Worm (Caenorhabditis elegans): ENCODE data around the gene twk-4.

The twk-4 gene

DNA sequence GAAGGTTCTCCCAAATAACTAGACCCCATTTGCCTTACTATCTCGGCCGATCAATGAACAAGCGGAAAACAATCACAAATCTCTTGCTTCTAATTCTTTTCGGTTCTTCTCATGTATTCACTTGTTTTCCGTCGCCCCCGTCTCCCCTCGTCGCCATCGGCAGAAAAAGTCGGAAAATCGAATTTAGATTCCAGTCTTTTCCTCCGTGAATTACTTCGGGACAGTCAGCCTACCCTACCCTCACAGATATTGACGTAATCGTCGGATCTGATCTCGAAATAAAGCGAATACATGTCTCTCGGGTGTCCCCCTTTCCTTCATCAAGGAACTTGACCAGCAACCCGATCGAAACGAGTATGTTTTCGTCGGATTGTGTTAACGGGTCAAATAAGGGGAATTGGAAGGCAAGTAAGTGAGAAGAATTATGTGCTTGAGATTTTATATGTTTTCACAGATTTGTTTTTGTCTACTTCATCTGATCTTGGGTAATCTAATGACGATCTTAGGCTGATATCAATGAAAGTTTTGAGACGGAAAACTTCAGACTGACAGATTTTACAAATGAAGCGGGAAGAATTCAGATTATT, 3.5 kb downstream of the twk-4 start:
- TF ChIP-seq unc-62 (GFP tag; optimal IDR thresholded peaks at IDR 0.05), result no peak

DNA sequence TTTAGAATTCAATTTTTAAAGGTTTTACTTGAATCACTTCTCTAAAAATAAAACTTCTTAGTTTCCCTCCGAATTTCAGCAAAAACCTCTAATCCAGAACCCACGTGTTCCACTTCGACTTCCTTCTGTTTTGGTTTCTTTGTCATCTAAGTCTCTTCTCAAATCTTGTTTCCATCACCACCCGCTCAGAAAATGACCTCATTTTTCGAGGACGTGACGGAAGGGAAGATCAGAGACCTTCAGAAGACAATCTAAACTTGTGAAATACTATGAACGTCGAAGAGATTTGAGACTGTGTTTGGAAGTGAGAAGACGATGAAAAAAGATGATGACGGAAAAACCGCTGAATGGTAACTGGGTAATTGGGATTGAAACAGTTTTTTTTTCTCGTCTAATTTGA, 4.4 kb downstream of the twk-4 start:
- no peak for TF ChIP-seq unc-62 (GFP tag; optimal IDR thresholded peaks at IDR 0.05)

DNA sequence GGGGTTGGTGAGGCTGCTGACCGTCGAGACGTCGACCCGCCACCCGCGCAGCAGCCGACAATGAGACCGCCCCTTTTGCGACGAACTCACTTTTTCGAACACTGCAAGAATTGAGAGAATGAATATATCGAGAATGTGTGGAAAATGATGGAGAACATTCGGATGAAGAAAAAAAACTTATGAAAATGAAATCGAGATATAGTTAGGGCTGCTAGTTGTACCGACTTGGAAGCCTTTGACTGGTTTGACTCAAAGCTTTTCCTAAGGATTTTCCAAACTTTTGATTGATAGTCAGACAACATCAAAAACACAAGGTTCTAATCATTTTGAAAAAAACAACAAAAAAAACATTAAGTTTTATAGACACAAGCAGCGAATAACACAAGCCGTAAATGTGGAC, 5.7 kb downstream of the twk-4 start, which contains the start of gene sym-2:
Gene sym-2 (minus strand): TSS at position 101 of the 400 bp plus-strand sequence.
- no peak for TF ChIP-seq unc-62 (GFP tag; optimal IDR thresholded peaks at IDR 0.05)

DNA sequence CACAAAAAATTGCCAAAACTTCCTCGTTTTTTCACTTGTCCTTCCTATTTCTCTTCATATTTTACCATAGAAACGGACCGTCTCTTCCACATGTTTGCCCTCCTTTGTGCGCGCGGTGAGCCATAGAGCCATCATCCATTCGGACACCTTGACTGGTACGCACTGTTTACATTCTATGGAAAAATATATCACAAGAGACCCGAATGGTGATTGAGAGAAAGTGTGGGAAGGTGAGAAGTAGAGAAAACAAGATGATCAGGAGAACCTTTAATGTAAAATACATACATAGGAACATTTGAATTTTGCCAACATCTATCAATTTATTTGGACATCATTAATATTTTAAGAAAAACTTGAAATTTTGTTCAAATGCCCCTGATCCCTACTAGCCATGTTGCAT, 8.2 kb downstream of the twk-4 start:
- TF ChIP-seq unc-62 (GFP tag; optimal IDR thresholded peaks at IDR 0.05), result no peak

DNA sequence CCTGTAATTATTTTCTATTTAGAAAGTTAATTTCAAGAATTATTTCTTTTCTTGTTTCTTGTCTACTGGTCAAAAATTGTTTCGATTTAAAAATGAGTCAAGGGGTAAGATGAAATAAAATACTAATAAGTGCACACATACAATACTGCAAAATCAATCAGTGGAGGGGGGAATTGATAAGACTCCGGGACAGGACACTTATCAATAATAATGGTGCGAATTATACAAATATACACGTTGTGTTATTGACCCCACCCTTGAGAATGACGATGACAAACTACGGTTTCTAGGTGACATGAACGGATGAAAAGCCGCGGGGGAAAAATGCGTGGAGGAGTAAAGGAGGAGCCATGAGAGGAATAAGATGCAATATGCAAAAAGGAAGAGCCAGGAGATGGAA, 12.9 kb downstream of the twk-4 start:
- no peak for TF ChIP-seq unc-62 (GFP tag; optimal IDR thresholded peaks at IDR 0.05)

DNA sequence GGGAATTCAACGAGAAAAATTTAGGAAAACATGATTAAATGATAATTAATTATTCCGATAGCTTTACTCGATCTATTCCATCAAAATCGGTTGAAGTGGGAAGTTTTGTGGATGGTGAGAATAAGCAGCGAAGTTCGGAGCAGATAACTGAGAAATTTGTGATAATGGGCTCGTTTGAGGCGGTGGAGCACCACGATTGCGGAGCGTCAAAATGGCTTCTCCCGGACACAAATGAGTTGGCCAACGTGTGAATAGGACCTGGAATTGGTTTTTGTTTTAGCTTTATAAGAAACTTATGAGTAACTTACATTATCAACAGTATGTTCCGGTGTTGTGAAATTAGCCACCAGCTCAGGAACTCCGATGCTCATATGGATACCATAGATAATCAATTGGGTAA, 15.3 kb downstream of the twk-4 start:
- no peak for TF ChIP-seq unc-62 (GFP tag; optimal IDR thresholded peaks at IDR 0.05)

DNA sequence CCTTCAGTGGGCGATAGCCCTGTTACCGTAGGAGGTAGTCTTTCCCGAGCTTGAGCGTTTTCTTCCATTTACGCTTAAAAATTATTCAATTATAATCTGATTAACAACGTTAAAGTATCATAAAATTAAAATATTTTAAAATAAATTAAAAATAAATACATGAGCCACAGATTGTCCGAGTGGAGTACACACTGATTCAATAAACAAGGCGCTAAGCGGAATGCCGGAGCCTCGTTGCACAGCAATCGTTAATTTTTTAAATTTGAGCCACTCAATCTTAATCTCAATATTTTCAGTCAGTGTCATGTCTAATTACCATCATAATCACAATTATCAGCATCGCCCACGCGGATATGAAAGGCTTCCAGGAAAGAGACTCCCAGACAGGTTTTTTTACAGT, 17.0 kb downstream of the twk-4 start, which contains the start of the genes sec-5 and pir-1:
Gene sec-5 (minus strand): TSS at position 73 of the 400 bp plus-strand sequence.
Gene pir-1 (plus strand): TSS at position 221 of the 400 bp plus-strand sequence.
- no peak for TF ChIP-seq unc-62 (GFP tag; optimal IDR thresholded peaks at IDR 0.05)

DNA sequence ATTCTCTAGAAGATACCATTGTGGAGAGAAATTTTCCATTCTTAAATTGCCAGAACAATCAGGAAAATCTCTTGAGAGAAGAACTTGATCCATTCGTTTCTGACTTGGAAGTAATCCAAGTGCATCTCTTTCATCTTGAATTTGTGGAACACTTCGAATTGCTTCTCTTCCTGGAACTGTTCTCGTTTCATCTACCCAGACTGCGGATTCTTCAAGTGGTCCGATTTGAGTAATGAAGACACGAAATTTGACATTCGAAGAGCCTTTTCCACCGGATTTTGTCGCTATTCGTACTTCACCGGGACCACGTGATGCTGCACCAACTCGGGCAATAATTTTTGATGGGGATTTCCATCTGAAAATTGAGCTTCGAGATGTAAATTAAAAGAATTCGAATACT, 17.6 kb downstream of the twk-4 start:
- TF ChIP-seq unc-62 (GFP tag; optimal IDR thresholded peaks at IDR 0.05), result no peak

DNA sequence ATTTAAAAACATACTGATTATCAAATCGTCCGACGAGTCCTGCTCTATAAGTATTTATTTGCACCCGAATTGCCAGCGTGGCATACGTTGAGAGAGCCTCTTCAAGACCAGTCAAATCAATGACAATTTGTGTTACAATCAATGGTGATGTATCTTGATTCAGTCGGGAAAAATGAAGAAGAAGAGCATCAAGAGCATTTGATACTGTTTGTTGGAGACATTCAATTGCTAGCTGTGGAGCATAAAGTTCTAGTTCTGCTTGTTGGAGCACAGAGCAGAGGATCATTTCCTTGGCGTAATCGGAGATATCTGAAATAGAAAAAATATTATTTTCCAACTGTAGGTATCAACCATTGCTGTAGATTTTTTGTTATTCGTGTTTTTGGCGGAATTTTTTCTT, 20.6 kb downstream of the twk-4 start:
- TF ChIP-seq unc-62 (GFP tag; optimal IDR thresholded peaks at IDR 0.05), result no peak

DNA sequence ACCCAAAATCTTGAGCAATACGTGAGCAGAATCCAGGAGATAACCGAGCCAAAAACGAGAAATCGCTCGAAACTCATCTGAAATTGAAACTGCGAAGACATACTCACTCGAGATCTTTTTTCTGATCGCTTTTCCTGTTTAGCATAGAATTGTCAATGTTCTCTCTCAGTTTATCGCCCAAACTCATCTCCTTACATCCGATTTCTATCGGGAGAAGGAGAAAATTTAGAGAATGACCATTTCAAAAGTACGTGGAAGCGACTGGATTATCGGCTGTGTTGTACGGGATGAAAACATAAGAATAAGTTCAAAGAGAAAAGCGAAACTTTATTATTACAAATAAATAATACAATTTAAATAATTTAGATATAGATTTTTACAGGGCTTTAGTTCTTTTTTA, 21.2 kb downstream of the twk-4 start, which contains the start of gene T23G7.2:
Gene T23G7.2 (minus strand): TSS at position 101 of the 400 bp plus-strand sequence.
- TF ChIP-seq unc-62 (GFP tag; optimal IDR thresholded peaks at IDR 0.05), result no peak

DNA sequence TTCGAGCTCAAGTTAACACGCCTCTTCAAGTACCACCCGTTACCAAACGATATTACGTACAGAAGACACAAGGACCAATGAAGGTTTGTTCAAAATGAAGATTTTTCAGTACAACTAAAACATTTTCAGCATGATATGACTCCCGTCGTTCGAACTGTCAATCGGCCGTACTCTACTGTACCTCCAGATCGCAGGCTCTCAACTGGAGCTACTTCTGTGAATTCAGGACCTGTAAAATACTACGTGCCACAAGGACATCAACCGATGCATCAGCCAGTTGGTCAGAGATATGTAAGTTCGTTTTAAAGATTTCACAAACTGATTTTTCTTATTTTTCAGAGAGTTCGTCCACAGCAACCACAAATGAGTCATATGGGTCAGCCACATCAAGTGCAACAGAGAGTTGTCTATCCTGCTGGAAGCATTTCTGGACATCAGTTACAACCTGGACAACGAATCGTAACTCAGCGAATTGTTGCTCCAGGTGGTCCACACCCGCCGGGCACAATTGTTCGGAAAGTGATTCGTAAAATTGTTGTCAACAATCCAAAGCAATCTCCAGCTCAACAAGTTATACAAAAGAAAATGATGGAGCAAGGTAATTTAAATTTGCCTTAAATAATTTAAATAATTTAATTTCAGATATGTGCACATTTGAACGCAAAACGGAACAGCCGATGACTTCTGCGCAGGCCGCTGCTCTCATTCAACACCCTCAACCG, 22.5 kb downstream of the twk-4 start:
- no peak for TF ChIP-seq unc-62 (GFP tag; optimal IDR thresholded peaks at IDR 0.05)

DNA sequence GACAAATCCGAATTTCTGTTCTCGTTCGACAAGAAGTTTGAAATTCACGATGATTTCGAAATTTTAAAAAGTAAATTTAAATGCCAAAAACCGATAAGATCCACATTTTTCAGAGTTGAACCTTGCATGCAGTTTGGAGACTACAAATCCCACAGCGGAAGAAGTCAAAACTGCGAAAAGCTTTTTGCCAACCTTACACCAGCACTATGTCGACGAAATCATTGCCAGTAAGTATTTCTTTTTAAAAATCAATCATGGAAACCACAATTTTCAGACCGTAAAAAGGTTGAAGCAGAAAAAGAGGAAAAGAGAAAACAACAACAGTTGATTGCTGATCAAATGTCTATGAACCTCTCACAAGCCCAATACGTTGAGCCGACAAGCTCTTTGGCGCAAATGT, 23.2 kb downstream of the twk-4 start:
- no peak for TF ChIP-seq unc-62 (GFP tag; optimal IDR thresholded peaks at IDR 0.05)

DNA sequence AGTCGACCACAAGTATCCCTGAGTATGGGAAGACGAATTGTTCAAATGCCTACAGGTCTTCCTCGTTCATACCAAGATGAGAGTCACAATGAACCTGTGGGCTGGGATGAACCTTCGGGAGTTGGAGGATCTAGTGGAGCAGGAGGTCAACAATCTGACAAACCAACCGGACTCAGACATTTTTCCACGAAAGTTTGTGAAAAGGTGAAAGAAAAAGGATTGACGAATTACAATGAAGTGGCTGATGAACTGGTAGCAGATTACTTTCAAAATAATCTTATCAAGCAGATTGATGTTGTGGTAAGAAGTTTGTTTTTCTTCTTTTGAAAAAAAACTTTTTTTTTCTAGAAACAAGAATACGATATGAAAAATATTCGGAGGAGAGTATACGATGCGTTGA, 24.0 kb downstream of the twk-4 start:
- no peak for TF ChIP-seq unc-62 (GFP tag; optimal IDR thresholded peaks at IDR 0.05)

DNA sequence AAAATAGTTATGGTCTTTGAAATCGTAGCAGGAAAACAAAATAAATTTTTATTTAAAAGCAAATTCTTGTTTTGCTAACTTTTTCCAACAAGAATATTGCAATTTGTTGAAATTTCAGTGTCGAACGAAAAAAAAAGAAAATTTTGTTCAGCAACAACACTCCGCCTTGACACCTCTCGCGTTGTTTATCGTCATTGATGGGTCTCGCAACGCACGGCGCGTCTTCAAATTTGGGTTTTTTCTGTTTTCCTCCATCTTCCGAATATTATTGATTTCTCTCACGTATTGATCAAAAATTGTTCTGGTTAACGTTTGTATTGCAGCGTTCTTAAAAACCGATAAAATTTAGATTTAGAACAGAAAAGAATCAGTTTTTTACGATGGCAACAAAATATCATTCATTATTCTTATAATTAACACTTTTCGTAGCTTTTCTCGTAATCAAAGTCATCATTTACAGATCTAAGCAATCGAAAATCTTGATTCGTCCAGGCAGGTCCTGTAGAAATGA, 24.6 kb downstream of the twk-4 start, which contains the start of gene dpl-1:
Gene dpl-1 (plus strand): TSS at position 461 of the 511 bp plus-strand sequence.
- TF ChIP-seq unc-62 (GFP tag; optimal IDR thresholded peaks at IDR 0.05), result no peak

DNA sequence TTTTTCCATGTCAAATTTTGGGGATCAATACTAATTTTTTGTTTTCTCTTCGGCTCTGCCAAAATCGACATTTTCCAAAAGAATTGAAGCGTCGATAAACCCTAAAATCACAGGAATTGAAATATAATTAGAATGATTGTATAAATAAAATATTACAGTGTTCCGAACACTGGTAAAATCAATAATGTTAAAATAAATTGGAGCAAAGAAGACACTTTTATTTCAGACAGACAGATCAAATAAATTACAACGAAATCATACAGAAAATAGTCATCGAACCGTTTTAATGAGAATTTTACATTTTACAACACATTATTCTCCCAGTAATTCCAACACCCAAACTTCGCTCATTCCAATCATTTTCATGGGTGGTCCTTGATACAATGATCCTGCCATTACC, 26.4 kb downstream of the twk-4 start, which contains the start of gene T23G7.3:
Gene T23G7.3 (minus strand): TSS at position 101 of the 400 bp plus-strand sequence.
- no peak for TF ChIP-seq unc-62 (GFP tag; optimal IDR thresholded peaks at IDR 0.05)

DNA sequence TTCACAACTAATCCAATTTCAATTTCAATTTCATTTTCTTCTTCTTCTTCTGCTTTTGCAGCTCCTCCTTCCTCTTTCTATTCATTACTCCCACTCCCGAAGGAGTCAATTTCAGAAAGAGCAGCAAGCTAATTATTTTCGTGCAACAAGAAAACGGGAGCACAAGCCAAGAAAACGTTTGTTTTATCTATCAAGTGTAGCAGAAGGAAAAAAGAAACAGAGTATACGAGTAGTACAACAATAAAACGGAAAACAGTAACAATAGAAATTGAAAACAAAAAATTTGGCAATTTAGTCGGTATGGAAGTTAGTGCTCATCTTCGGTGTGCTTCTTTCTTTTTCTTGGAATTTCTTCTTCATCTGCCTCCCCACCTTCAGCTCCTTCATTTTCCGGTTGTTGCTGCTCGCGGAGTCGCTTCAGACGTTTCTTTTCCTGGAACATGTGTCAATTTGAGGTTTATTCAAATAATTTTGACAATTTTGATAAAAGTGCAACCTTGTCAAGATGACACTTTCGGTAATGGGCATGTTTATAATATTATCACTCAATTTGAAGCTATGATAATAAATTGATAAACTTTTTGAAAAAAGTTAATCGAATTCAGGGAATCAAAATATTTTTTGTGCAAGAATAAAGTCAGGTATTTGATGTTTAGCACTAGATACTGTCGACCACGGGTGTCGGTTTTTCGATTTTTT, 28.2 kb downstream of the twk-4 start, which contains the start of gene W07A12.8:
Gene W07A12.8 (minus strand): TSS at position 51 of the 699 bp plus-strand sequence.
- no peak for TF ChIP-seq unc-62 (GFP tag; optimal IDR thresholded peaks at IDR 0.05)

Data from whole organism, dauer.